Fruit fly (Drosophila melanogaster): ENCODE data around the gene CG15365.
A peak's percentile ranks its signal among the peaks of the same experiment; 100 is the strongest.

Gene CG15365

DNA sequence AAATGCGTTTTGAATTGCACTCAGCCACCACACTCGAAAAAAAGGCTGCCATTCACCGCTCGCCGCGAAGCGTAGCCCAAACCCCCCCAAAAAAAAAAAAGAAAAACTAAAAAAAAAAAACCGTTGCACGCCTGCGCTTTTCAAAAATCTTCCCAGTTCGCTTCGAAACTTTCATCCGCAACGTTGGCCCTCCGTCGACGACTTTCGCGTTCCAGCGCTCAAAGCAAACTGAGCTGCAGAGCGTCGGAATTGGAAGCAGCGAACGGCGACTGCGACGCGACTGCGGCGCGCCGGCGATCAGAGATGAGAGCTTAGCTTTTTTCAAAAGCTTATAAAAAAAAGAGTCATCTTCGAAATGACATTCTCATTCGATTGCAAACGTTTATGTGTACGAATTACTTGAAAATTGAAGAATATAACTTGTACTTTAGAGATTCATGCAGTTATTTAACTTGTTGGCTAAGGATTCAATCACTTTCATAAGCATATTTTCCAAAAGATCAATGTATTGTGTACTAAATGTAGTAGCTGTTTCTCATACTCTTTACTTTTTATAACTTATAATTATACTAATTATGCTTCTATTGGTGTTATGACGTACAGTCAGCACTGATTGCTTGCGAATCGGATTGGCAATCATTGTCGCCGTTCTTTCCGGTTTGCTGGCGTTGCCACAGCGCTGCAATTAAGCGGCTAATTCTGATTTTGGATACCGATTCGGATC is at the start of gene CG15365:
TSS of gene CG15365 (minus strand) at position 230 of the 724 bp plus-strand sequence.
- TF ChIP-seq svp (GFP tag) (peak; percentile 80), eg (GFP tag; IDR thresholded peaks at IDR 0.05) (peak; percentile 43; the same call in 2 of the 3 replicates), CG6808 (GFP tag; optimal IDR thresholded peaks at IDR 0.05) (no peak), Eip75B (GFP tag; optimal IDR thresholded peaks at IDR 0.05) (no peak), Lpt (GFP tag; optimal IDR thresholded peaks at IDR 0.05) (no peak), acj6 (GFP tag; optimal IDR thresholded peaks at IDR 0.05) (peak; percentile 38), CG9139 (GFP tag; optimal IDR thresholded peaks at IDR 0.05) (no peak), CG3032 (tag; optimal IDR thresholded peaks at IDR 0.05) (peak; percentile 29), dsx (GFP tag; optimal IDR thresholded peaks at IDR 0.05; ENCODE audit: poor library complexity, severe bottlenecking) (peak; percentile 9), spab (GFP tag; optimal IDR thresholded peaks at IDR 0.05) (no peak), CG31627 (GFP tag; optimal IDR thresholded peaks at IDR 0.05) (peak; percentile 45), CG6276 (GFP tag; optimal IDR thresholded peaks at IDR 0.05) (no peak), lz (GFP tag; optimal IDR thresholded peaks at IDR 0.05) (peak; percentile 30), CG1621 (tag; optimal IDR thresholded peaks at IDR 0.05) (no peak), cyc (GFP tag; optimal IDR thresholded peaks at IDR 0.05) (no peak), achi (GFP tag; optimal IDR thresholded peaks at IDR 0.05) (peak; percentile 40), Smox (GFP tag; optimal IDR thresholded peaks at IDR 0.05) (peak; percentile 66), salr (GFP tag; optimal IDR thresholded peaks at IDR 0.05) (peak; percentile 9 to 16), CG10669 (GFP tag; optimal IDR thresholded peaks at IDR 0.05) (no peak), CG8319 (GFP tag; optimal IDR thresholded peaks at IDR 0.05) (no peak), vri (GFP tag; optimal IDR thresholded peaks at IDR 0.05) (no peak), CG6163 (GFP tag; IDR thresholded peaks at IDR 0.05) (peak; percentile 29; the same call in 1 of the 3 replicates), Hr39 (GFP tag; optimal IDR thresholded peaks at IDR 0.05) (peak; percentile 23), CG11294 (GFP tag; IDR thresholded peaks at IDR 0.05) (no peak), Eip78C (GFP tag) (peak; percentile 79), esn (GFP tag; optimal IDR thresholded peaks at IDR 0.05) (peak; percentile 66), ss (GFP tag; optimal IDR thresholded peaks at IDR 0.05) (no peak), fkh (GFP tag; optimal IDR thresholded peaks at IDR 0.05) (no peak), Sox15 (GFP tag; optimal IDR thresholded peaks at IDR 0.05) (peak; percentile 1), net (GFP tag; optimal IDR thresholded peaks at IDR 0.05) (no peak), Gug (GFP tag; IDR thresholded peaks at IDR 0.05) (no peak; the same call in 1 of the 2 replicates), Eip93F (GFP tag; optimal IDR thresholded peaks at IDR 0.05) (no peak), CG3919 (GFP tag; optimal IDR thresholded peaks at IDR 0.05) (peak; percentile 7), CG6854 (GFP tag; optimal IDR thresholded peaks at IDR 0.05) (no peak), CG7368 (GFP tag; optimal IDR thresholded peaks at IDR 0.05) (no peak), OdsH (GFP tag; optimal IDR thresholded peaks at IDR 0.05) (peak; percentile 42), CG4318 (GFP tag; optimal IDR thresholded peaks at IDR 0.05) (peak; percentile 2), CG11902 (GFP tag; optimal IDR thresholded peaks at IDR 0.05) (no peak), Sox14 (GFP tag; optimal IDR thresholded peaks at IDR 0.05) (no peak), Ets21C (GFP tag; optimal IDR thresholded peaks at IDR 0.05) (peak; percentile 7), CG16779 (tag; optimal IDR thresholded peaks at IDR 0.05) (no peak), Met (GFP tag; optimal IDR thresholded peaks at IDR 0.05) (peak; percentile 41), CG8119 (GFP tag; IDR thresholded peaks at IDR 0.05) (no peak; the same call in 2 of the 3 replicates), fd85E (GFP tag; optimal IDR thresholded peaks at IDR 0.05) (no peak), CG34406 (GFP tag; optimal IDR thresholded peaks at IDR 0.05) (no peak), CG10631 (GFP tag; optimal IDR thresholded peaks at IDR 0.05) (peak; percentile 20), CG6792 (GFP tag; optimal IDR thresholded peaks at IDR 0.05) (peak; percentile 40), dac (GFP tag; optimal IDR thresholded peaks at IDR 0.05) (peak; percentile 32), Hr38 (GFP tag; optimal IDR thresholded peaks at IDR 0.05) (no peak), CG32006 (GFP tag; optimal IDR thresholded peaks at IDR 0.05) (peak; percentile 47), Hr4 (GFP tag; optimal IDR thresholded peaks at IDR 0.05) (no peak)
